Worm (Caenorhabditis elegans) whole organism, L1 larva: ENCODE data around the gene rpt-6.

Experiments used
- ama-1 ChIP-seq: fragments of 150-350 bp; optimal IDR thresholded peaks from 2 replicates; lab custom pipeline; 2014
- ceh-8 ChIP-seq: fragments of 200-800 bp; sonication (Bioruptor generic); optimal IDR thresholded peaks from 2 replicates; lab custom pipeline; 2018; ENCODE audit warnings: mild to moderate bottlenecking, missing genetic modification characterization, moderate library complexity, missing compliant biosample characterization
- unc-62 ChIP-seq: fragments of 150-350 bp; optimal IDR thresholded peaks from 2 replicates; lab custom pipeline; 2014; ENCODE audit warnings: missing biosample characterization, missing genetic modification reagents, missing genetic modification characterization

DNA sequence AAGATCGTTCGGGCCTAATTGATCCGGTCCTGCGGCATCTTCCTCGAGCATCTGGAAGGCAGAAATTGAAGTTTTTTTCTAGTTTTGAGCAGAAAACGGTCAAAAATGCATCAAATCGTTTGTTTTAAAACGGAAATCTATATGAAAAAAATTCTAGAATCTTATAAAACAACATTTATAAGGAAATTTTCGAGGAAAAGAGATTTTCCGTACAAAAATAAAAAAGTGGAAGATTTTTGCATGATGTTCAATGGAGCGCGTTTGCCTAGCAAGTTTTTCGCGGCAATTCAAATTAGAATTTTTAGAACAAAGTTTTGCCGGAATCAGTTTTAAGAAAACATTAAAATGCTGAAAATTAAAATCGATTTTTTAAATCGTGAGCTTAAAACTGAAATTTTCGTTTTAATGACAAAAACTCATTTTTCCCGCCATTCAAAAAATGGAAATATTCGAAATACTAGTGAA lies 7.0 kb downstream of the rpt-6 start, which contains the start of gene pph-4.2:
- no peak for TF ChIP-seq ama-1
- no peak for TF ChIP-seq unc-62 (GFP tag; lab: Kevin White, UChicago)
- no peak for TF ChIP-seq ceh-8 (GFP tag; lab: Kevin White, UChicago)
